Worm (Caenorhabditis elegans) whole organism, L2 larva: Measurements from ENCODE around the gene str-40.

Source experiments
- C34F6.9 ChIP-seq: fragments of 150-350 bp; optimal IDR thresholded peaks from 2 replicates; lab custom pipeline; 2014; ENCODE audit warnings: missing biosample characterization, missing genetic modification characterization
- alr-1 ChIP-seq: fragments of 150-350 bp; optimal IDR thresholded peaks from 2 replicates; lab custom pipeline; 2014; ENCODE audit warnings: missing biosample characterization, missing genetic modification characterization
- blmp-1 ChIP-seq: sonication (generic microtip); optimal IDR thresholded peaks from 2 replicates; lab custom pipeline; 2017; ENCODE audit warnings: missing genetic modification characterization, mild to moderate bottlenecking, missing compliant biosample characterization, antibody characterized with exemption, moderate library complexity; ENCODE audit not compliant: insufficient read depth
- ceh-82 ChIP-seq: fragments of 150-350 bp; optimal IDR thresholded peaks from 2 replicates; lab custom pipeline; 2014; ENCODE audit warnings: missing biosample characterization, missing genetic modification characterization
- crh-2 ChIP-seq: sonication (generic microtip); optimal IDR thresholded peaks from 2 replicates; lab custom pipeline; 2017; ENCODE audit warnings: missing biosample characterization, missing genetic modification characterization
- dmd-4 ChIP-seq: sonication (generic microtip); optimal IDR thresholded peaks from 2 replicates; lab custom pipeline; 2017; ENCODE audit warnings: missing biosample characterization, missing genetic modification characterization
- elt-1 ChIP-seq: fragments of 150-350 bp; optimal IDR thresholded peaks from 2 replicates; lab custom pipeline; 2014; ENCODE audit warnings: missing biosample characterization, missing genetic modification characterization
- fos-1 ChIP-seq: fragments of 150-350 bp; optimal IDR thresholded peaks from 2 replicates; lab custom pipeline; 2014; ENCODE audit warnings: missing biosample characterization, missing genetic modification characterization
- gmeb-1 ChIP-seq: fragments of 150-350 bp; optimal IDR thresholded peaks from 2 replicates; lab custom pipeline; 2014; ENCODE audit warnings: missing biosample characterization, missing genetic modification characterization
- lin-39 ChIP-seq: fragments of 150-350 bp; optimal IDR thresholded peaks from 2 replicates; lab custom pipeline; 2014; ENCODE audit warnings: missing biosample characterization, missing genetic modification reagents, missing genetic modification characterization
- lsy-2 ChIP-seq, 2 experiments: fragments of 150-350 bp in 1 of 2; sonication (generic microtip) in 1 of 2; optimal IDR thresholded peaks; 2 replicates each; lab custom pipeline; 2014 to 2017; ENCODE audit warnings: missing biosample characterization in 2 of 2, missing genetic modification characterization in 2 of 2
- mab-5 ChIP-seq: fragments of 150-350 bp; optimal IDR thresholded peaks from 2 replicates; lab custom pipeline; 2014; ENCODE audit warnings: missing biosample characterization, missing genetic modification characterization
- mbf-1 ChIP-seq: sonication (generic microtip); optimal IDR thresholded peaks from 2 replicates; lab custom pipeline; 2017; ENCODE audit warnings: missing biosample characterization, missing genetic modification characterization
- nhr-237 ChIP-seq: fragments of 150-350 bp; optimal IDR thresholded peaks from 2 replicates; lab custom pipeline; 2014; ENCODE audit warnings: missing biosample characterization, missing genetic modification characterization
- nhr-77 ChIP-seq: fragments of 150-350 bp; optimal IDR thresholded peaks from 2 replicates; lab custom pipeline; 2014; ENCODE audit warnings: missing biosample characterization, missing genetic modification characterization
- sma-3 ChIP-seq: sonication (generic microtip); optimal IDR thresholded peaks from 2 replicates; lab custom pipeline; 2016; ENCODE audit warnings: missing genetic modification reagents, missing genetic modification characterization, missing compliant biosample characterization
- sma-9 ChIP-seq, 2 experiments: fragments of 150-350 bp in 1 of 2; sonication (generic microtip) in 1 of 2; optimal IDR thresholded peaks; 2 replicates each; lab custom pipeline; 2014 to 2016; ENCODE audit warnings: missing genetic modification characterization in 2 of 2, mild to moderate bottlenecking in 1 of 2, missing biosample characterization in 1 of 2, missing compliant biosample characterization in 1 of 2, missing genetic modification reagents in 1 of 2, moderate library complexity in 1 of 2
- unc-39 ChIP-seq: fragments of 150-350 bp; optimal IDR thresholded peaks from 2 replicates; lab custom pipeline; 2014; ENCODE audit warnings: missing biosample characterization, missing genetic modification characterization
- ztf-1 ChIP-seq: fragments of 200-800 bp; sonication (Bioruptor generic); conservative IDR thresholded peaks from 2 replicates; pipeline ENCODE4 v1.3.6; 2022; ENCODE audit warnings: missing genetic modification characterization, missing compliant biosample characterization
- ztf-11 ChIP-seq: sonication (generic microtip); optimal IDR thresholded peaks from 2 replicates; lab custom pipeline; 2017; ENCODE audit warnings: missing biosample characterization, missing genetic modification characterization
- ztf-4 ChIP-seq: fragments of 150-350 bp; optimal IDR thresholded peaks from 2 replicates; lab custom pipeline; 2014; ENCODE audit warnings: missing biosample characterization, missing genetic modification characterization

Gene str-40

DNA sequence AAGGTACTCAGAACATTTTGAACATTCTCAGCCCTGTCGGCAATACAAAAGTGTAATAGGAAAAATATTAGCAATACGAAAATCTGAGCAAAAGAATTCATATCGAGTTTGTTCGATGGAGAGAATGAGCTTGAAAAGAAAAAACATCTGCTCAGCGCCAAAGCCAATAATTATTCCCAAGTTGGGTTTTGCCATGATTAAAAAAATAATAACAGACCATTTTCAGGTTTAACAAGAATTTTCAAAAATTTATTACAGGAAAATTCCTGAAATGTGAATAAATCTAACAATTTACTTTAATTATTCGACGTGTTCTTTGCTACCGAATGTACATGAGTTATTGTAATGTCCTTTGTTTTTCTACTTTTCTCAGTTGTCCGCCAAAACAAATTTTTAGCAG, 36.7 kb downstream of the str-40 start, which contains the start of gene irld-38:
Gene irld-38, minus strand, starts transcription at position 101 of the 400 bp plus-strand sequence.
- TF ChIP-seq nhr-77 (tag; lab: Kevin White, UChicago) (no peak), ceh-82 (tag; lab: Kevin White, UChicago) (no peak), mab-5 (tag; lab: Kevin White, UChicago) (no peak), blmp-1 (tag; lab: Kevin White, UChicago) (no peak), mbf-1 (tag; lab: Kevin White, UChicago) (no peak), ztf-11 (tag; lab: Kevin White, UChicago) (no peak), unc-39 (tag; lab: Kevin White, UChicago) (no peak)

DNA sequence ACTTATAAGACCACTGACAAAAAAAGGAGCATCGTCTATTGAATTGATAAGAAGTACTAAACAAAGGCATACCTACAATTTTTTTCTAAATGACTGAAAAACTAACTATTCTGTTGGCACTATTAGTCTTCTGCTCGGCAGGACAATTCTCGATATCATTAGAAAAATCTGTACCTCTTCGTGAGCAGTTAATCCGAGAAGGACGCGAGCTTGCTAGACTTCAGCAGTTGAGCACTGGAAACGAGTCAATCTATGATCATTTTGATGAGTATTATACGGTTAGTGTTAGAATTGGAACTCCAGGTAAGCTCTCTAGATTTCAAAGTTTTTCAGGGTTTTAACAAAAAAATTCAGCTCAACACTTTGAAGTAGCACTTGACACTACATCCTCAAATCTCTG, 40.8 kb downstream of the str-40 start, which contains the start of gene asp-7:
Gene asp-7, plus strand, starts transcription at position 81 of the 400 bp plus-strand sequence.
- TF ChIP-seq lin-39 (tag; lab: Kevin White, UChicago) (no peak), dmd-4 (tag; lab: Kevin White, UChicago) (no peak), gmeb-1 (no peak), C34F6.9 (tag; lab: Kevin White, UChicago) (no peak), ztf-4 (tag; lab: Kevin White, UChicago) (no peak), alr-1 (no peak), crh-2 (tag; lab: Kevin White, UChicago) (no peak), lsy-2 (tag; optimal IDR thresholded peaks at IDR 0.05; lab: Kevin White, UChicago) (no peak), unc-39 (tag; lab: Kevin White, UChicago) (no peak), nhr-77 (tag; lab: Kevin White, UChicago) (no peak), ztf-1 (GFP tag; lab: Robert Waterston, UW) (no peak), nhr-237 (tag; lab: Kevin White, UChicago) (no peak), sma-9 (GFP tag; optimal IDR thresholded peaks at IDR 0.05; lab: Kevin White, UChicago) (no peak), sma-9 (tag; optimal IDR thresholded peaks at IDR 0.05; lab: Kevin White, UChicago) (no peak), elt-1 (tag; lab: Kevin White, UChicago) (no peak)
- TF ChIP-seq, all 48 proteins: peak for 0

DNA sequence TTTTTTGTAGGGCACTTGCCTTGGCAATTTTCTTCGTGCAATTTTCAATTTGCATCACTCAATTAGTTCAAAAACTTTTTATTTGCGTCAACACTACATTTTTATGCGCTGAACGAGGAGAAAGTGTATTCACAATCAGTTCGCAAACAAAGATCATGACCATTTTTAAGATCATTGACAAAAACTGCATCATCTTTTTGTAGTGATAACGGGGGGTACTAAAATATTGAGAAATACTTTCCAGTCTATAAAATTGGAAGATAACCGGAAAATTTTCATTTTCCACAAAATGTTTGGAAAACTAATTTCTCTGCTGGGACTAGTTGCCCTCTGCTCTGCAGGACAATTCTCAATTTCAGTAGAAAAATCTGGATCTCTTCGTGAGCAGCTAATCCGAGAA, 44.7 kb downstream of the str-40 start, which contains the start of gene asp-8:
Gene asp-8, plus strand, starts transcription at position 276 of the 400 bp plus-strand sequence.
- TF ChIP-seq sma-9 (GFP tag; optimal IDR thresholded peaks at IDR 0.05; lab: Kevin White, UChicago), result peak; percentile 45
- TF ChIP-seq sma-9 (tag; optimal IDR thresholded peaks at IDR 0.05; lab: Kevin White, UChicago), result no peak
- TF ChIP-seq lsy-2 (tag; optimal IDR thresholded peaks at IDR 0.05; lab: Kevin White, UChicago), result no peak
- TF ChIP-seq fos-1, result peak; percentile 28

DNA sequence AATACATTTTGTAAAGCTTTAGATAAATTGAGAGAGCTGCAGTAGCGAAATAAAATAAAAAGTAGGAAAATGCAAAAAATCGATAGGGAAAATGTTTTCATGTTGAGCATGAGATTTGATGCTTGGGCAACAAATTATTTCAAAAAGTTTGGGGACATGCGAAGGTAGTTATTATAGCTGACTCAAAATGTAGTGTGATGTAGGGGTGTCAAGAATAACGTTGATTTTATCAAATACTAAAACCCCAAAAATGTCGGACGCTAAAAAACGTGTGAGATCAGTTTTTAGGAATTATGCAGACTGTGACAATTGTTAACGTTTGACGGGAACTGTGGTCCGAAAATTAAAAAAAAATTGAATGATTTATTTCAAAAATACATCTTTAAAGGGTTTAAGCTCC, 47.7 kb downstream of the str-40 start, which contains the start of gene irld-12:
Gene irld-12, minus strand, starts transcription at position 101 of the 400 bp plus-strand sequence.
- TF ChIP-seq sma-3 (GFP tag; lab: Kevin White, UChicago), result no peak
- TF ChIP-seq mab-5 (tag; lab: Kevin White, UChicago), result no peak
